Fruit fly (Drosophila melanogaster): Measurements from ENCODE around the gene CAH16.

dm6 chr3R:31263934-31264333 is 3.9 kb downstream of the CAH16 start:
- TF ChIP-seq CG8632 (GFP tag; optimal IDR thresholded peaks at IDR 0.05) = no peak
- TF ChIP-seq Blimp-1 (GFP tag; optimal IDR thresholded peaks at IDR 0.05) = no peak
- TF ChIP-seq Hr39 (GFP tag; optimal IDR thresholded peaks at IDR 0.05) = no peak
- no peak for TF ChIP-seq Lpt (GFP tag; optimal IDR thresholded peaks at IDR 0.05)
- TF ChIP-seq CG6163 (GFP tag; IDR thresholded peaks at IDR 0.05) = no peak
- TF ChIP-seq Hr4 (GFP tag; optimal IDR thresholded peaks at IDR 0.05) = no peak
- no peak for TF ChIP-seq CG8319 (GFP tag; optimal IDR thresholded peaks at IDR 0.05)
- no peak for TF ChIP-seq CG34406 (GFP tag; optimal IDR thresholded peaks at IDR 0.05)
- no peak for TF ChIP-seq CG1621 (tag; optimal IDR thresholded peaks at IDR 0.05)
- no peak for TF ChIP-seq CG4318 (GFP tag; optimal IDR thresholded peaks at IDR 0.05)
- TF ChIP-seq Hr38 (GFP tag; optimal IDR thresholded peaks at IDR 0.05) = no peak
- no peak for TF ChIP-seq CG9139 (GFP tag; optimal IDR thresholded peaks at IDR 0.05)
- no peak for TF ChIP-seq Sox102F (GFP tag; optimal IDR thresholded peaks at IDR 0.05)
